Worm (Caenorhabditis elegans): ENCODE results near the gene glna-2.
A peak's percentile ranks its signal among the peaks of the same experiment; 100 is the strongest.

The glna-2 gene

ce11 chrII:8016761-8017160 is 8.3 kb downstream of the glna-2 start (continued):
- TF ChIP-seq pbrm-1 (GFP tag; IDR thresholded peaks at IDR 0.05): 0 out of 2 replicates have a peak, but pooled peaks have one; percentile 30
- peak; percentile 64 for TF ChIP-seq lin-40 (tag; optimal IDR thresholded peaks at IDR 0.05)
- no peak for TF ChIP-seq sea-2 (GFP tag; IDR thresholded peaks at IDR 0.05)
- TF ChIP-seq pha-4 (tag; optimal IDR thresholded peaks at IDR 0.05): no peak
- no peak for TF ChIP-seq sdz-38 (tag; optimal IDR thresholded peaks at IDR 0.05)
- no peak for TF ChIP-seq unc-130 (GFP tag; optimal IDR thresholded peaks at IDR 0.05)
- peak; percentile 90 for TF ChIP-seq somi-1 (GFP tag; optimal IDR thresholded peaks at IDR 0.05)
- peak; percentile 57 for TF ChIP-seq mcd-1 (GFP tag; IDR thresholded peaks at IDR 0.05)
- peak; percentile 58 for TF ChIP-seq chd-7 (tag; optimal IDR thresholded peaks at IDR 0.05)
- peak; percentile 71 for TF ChIP-seq ztf-26 (tag; optimal IDR thresholded peaks at IDR 0.05)
- no peak for TF ChIP-seq snpc-4 (GFP tag; optimal IDR thresholded peaks at IDR 0.05)
- peak in 1 of 4 experiments; percentile 6 for TF ChIP-seq snpc-4 (tag; optimal IDR thresholded peaks at IDR 0.05)
- TF ChIP-seq nhr-179 (tag; optimal IDR thresholded peaks at IDR 0.05): no peak
- TF ChIP-seq bed-1 (GFP tag; IDR thresholded peaks at IDR 0.05): no peak
- no peak for TF ChIP-seq B0019.2 (GFP tag; conservative IDR thresholded peaks at IDR 0.05)
- no peak for TF ChIP-seq K12H6.12 (tag; optimal IDR thresholded peaks at IDR 0.05)
- TF ChIP-seq nfyb-1 (GFP tag; IDR thresholded peaks at IDR 0.05): peak; percentile 55; the same call in 1 of the 2 replicates
- TF ChIP-seq ztf-25 (GFP tag; IDR thresholded peaks at IDR 0.05): no peak
- peak; percentile 17 for TF ChIP-seq ztf-22 (GFP tag; optimal IDR thresholded peaks at IDR 0.05)
- no peak for TF ChIP-seq F49E8.2 (tag; optimal IDR thresholded peaks at IDR 0.05; ENCODE audit: insufficient read depth)
- peak; percentile 5 for TF ChIP-seq gei-17 (GFP tag; optimal IDR thresholded peaks at IDR 0.05)
- no peak for TF ChIP-seq T26A5.8 (tag; optimal IDR thresholded peaks at IDR 0.05)
- TF ChIP-seq F23B12.7 (tag; optimal IDR thresholded peaks at IDR 0.05; ENCODE audit: insufficient read depth): no peak
- TF ChIP-seq Y53F4B.3 (GFP tag; IDR thresholded peaks at IDR 0.05): no peak
- TF ChIP-seq repo-1 (tag; optimal IDR thresholded peaks at IDR 0.05): no peak
- no peak for TF ChIP-seq snpc-1.1 (tag; optimal IDR thresholded peaks at IDR 0.05; ENCODE audit: insufficient read depth)
- TF ChIP-seq nhr-27 (tag; optimal IDR thresholded peaks at IDR 0.05): no peak
- TF ChIP-seq rec-8 (tag; optimal IDR thresholded peaks at IDR 0.05): no peak
- TF ChIP-seq F39B2.1 (GFP tag; IDR thresholded peaks at IDR 0.05): no peak
- TF ChIP-seq egl-44 (GFP tag; IDR thresholded peaks at IDR 0.05): 0 out of 2 replicates have a peak, but pooled peaks have one; percentile 33
- no peak for TF ChIP-seq zfh-2 (GFP tag; conservative IDR thresholded peaks at IDR 0.05)
- no peak for TF ChIP-seq madf-8 (GFP tag; conservative IDR thresholded peaks at IDR 0.05)
- TF ChIP-seq attf-6 (GFP tag; IDR thresholded peaks at IDR 0.05): no peak
- TF ChIP-seq him-1 (tag; optimal IDR thresholded peaks at IDR 0.05): no peak
- TF ChIP-seq hsf-1 (GFP tag; IDR thresholded peaks at IDR 0.05): peak; percentile 38; the same call in 1 of the 2 replicates
- no peak for TF ChIP-seq F57C9.4 (tag; optimal IDR thresholded peaks at IDR 0.05)
- TF ChIP-seq dox-1 (GFP tag; IDR thresholded peaks at IDR 0.05): 0 out of 2 replicates have a peak, but pooled peaks have one; percentile 4
- TF ChIP-seq lsl-1 (GFP tag; optimal IDR thresholded peaks at IDR 0.05): no peak
- TF ChIP-seq hmg-20 (GFP tag; IDR thresholded peaks at IDR 0.05): no peak
- TF ChIP-seq F37B4.10 (GFP tag; IDR thresholded peaks at IDR 0.05): no peak
- no peak for TF ChIP-seq F52B5.7 (tag; optimal IDR thresholded peaks at IDR 0.05)
- TF ChIP-seq F10E7.11 (tag; optimal IDR thresholded peaks at IDR 0.05): no peak
- TF ChIP-seq ekl-4 (GFP tag; IDR thresholded peaks at IDR 0.05): peak; percentile 60; the same call in 1 of the 2 replicates
- peak; percentile 40 for TF ChIP-seq ztf-3 (GFP tag; optimal IDR thresholded peaks at IDR 0.05)
- 0 out of 2 replicates have a peak, but pooled peaks have one; percentile 8 for TF ChIP-seq cebp-1 (GFP tag; IDR thresholded peaks at IDR 0.05)
- peak; percentile 72 for TF ChIP-seq cebp-1 (tag; optimal IDR thresholded peaks at IDR 0.05)
- no peak for TF ChIP-seq F55B11.4 (tag; optimal IDR thresholded peaks at IDR 0.05; ENCODE audit: borderline replicate concordance, insufficient read depth)
- no peak for TF ChIP-seq Y56A3A.18 (GFP tag; IDR thresholded peaks at IDR 0.05)
- no peak for TF ChIP-seq mes-4 (tag; optimal IDR thresholded peaks at IDR 0.05)

Data from whole organism, young adult.